In the genomic region with DNA sequence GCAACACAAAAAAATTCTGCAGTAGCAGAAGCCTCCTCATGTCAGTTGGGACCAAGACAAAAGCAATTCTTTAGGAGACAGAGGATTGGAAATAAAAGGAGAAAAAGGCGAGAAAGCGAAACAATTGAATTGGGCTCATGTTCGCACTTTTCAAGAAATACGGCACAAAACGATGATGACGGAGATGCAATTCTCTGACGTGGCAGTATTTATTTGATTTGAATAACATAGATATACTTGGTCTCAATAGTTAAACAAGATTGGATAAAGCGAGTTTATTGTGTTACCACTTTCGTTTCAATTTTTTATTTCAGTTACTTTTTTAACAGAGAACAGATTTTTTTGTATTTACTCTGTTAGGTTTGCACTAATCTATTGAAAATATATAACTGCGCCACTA, we compare ENCODE assay signal across 1 worm cellular context.
TF ChIP-seq lines count a peak whose summit lies in the region.

No protein-coding gene starts in this region.

TF ChIP-seq in whole organism, L2 larva, 48 proteins besides CTCF, POLR2A, EP300 and RAD21 (continued from another document):
- TF ChIP-seq ceh-16 (tag; optimal IDR thresholded peaks at IDR 0.05; lab: Kevin White, UChicago), result no peak
- TF ChIP-seq mab-5 (tag; optimal IDR thresholded peaks at IDR 0.05; lab: Kevin White, UChicago), result no peak
- no peak for TF ChIP-seq ceh-82 (tag; optimal IDR thresholded peaks at IDR 0.05; lab: Kevin White, UChicago)
- peak in 1 of 2 experiments; percentile 16 for TF ChIP-seq lsy-2 (tag; optimal IDR thresholded peaks at IDR 0.05; lab: Kevin White, UChicago)
- TF ChIP-seq skn-1 (tag; optimal IDR thresholded peaks at IDR 0.05; lab: Kevin White, UChicago), result no peak
- TF ChIP-seq F13H6.1 (tag; optimal IDR thresholded peaks at IDR 0.05; lab: Kevin White, UChicago), result no peak
- no peak for TF ChIP-seq ztf-11 (tag; optimal IDR thresholded peaks at IDR 0.05; lab: Kevin White, UChicago)
- no peak for TF ChIP-seq lin-11 (tag; optimal IDR thresholded peaks at IDR 0.05; lab: Kevin White, UChicago)
- no peak for TF ChIP-seq R02D3.7 (tag; optimal IDR thresholded peaks at IDR 0.05; lab: Kevin White, UChicago)
- TF ChIP-seq egl-27 (tag; optimal IDR thresholded peaks at IDR 0.05; lab: Kevin White, UChicago), result no peak
- no peak for TF ChIP-seq nhr-10 (tag; optimal IDR thresholded peaks at IDR 0.05; lab: Kevin White, UChicago)
